In genomic region chr3R:14687296-14687695, dm6 we compare ENCODE assay signal across 2 fruit fly cellular contexts.
A peak's percentile ranks its signal among the peaks of the same experiment; 100 is the strongest.
TF ChIP-seq lines count a peak whose summit lies in the region.

No protein-coding gene starts in this region.

- no peak for TF ChIP-seq CTCF in whole organism, embryonic (GFP tag; optimal IDR thresholded peaks at IDR 0.05; lab: Kevin White, UChicago)

TF ChIP-seq in whole organism, embryonic, 481 proteins besides CTCF, POLR2A, EP300 and RAD21:
- TF ChIP-seq CG7928 (GFP tag; optimal IDR thresholded peaks at IDR 0.05; lab: Kevin White, UChicago) (no peak), gfzf (GFP tag; optimal IDR thresholded peaks at IDR 0.05; lab: Kevin White, UChicago) (no peak), Med (GFP tag; lab: Kevin White, UChicago) (peak; percentile 47), CG7556 (GFP tag; optimal IDR thresholded peaks at IDR 0.05; lab: Kevin White, UChicago) (no peak), kni (GFP tag; optimal IDR thresholded peaks at IDR 0.05; lab: Kevin White, UChicago) (no peak), chinmo (GFP tag; IDR thresholded peaks at IDR 0.05; lab: Robert Waterston, UW; ENCODE audit: partially characterized antibody) (0 out of 4 replicates have a peak, but pooled peaks have one; percentile 55), sd (tag; optimal IDR thresholded peaks at IDR 0.05; lab: Kevin White, UChicago) (peak; percentile 24), CG3726 (GFP tag; IDR thresholded peaks at IDR 0.05; lab: Robert Waterston, UW) (no peak)

TF ChIP-seq in whole organism, pupa, 21 proteins besides CTCF, POLR2A, EP300 and RAD21:
- no peak for TF ChIP-seq CG9948 (tag; optimal IDR thresholded peaks at IDR 0.05; lab: Kevin White, UChicago)
- no peak for TF ChIP-seq CG8159 (tag; optimal IDR thresholded peaks at IDR 0.05; lab: Kevin White, UChicago)
- no peak for TF ChIP-seq Pif1B (GFP tag; optimal IDR thresholded peaks at IDR 0.05; lab: Kevin White, UChicago)
- TF ChIP-seq EcR (GFP tag; optimal IDR thresholded peaks at IDR 0.05; lab: Kevin White, UChicago): peak; percentile 58
- no peak for TF ChIP-seq CG10348 (GFP tag; IDR thresholded peaks at IDR 0.05; lab: Robert Waterston, UW)
